Fruit fly (Drosophila melanogaster): ENCODE results near the gene Or85e.

The Or85e gene

DNA sequence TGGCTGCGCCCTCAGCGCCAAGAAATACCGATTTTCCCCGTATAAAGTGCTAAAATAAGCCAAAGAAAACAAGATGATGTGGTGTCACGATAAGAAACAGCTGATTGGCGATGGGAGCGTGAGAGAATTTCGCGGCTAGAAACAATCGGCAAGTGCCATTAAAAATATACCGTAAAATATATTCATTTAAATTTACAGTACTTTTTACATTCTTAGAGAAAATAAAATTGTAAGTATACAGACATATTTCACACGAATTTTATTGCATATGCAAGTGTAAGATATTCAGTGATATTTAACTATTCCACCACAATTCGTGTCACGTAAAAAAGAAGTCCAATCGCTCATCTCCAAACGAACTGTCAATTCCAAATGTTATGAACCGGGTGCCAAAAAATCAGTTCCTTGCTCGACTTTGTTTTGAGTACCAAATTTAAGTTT, 40.9 kb upstream of the Or85e start, which contains the start of the genes Unc50, CG11755 and CG8043 (continued):
- TF ChIP-seq hb (GFP tag; IDR thresholded peaks at IDR 0.05; ENCODE audit: partially characterized antibody) (peak; percentile 99), Rfx (GFP tag; IDR thresholded peaks at IDR 0.05) (peak; percentile 87), sr (GFP tag; IDR thresholded peaks at IDR 0.05) (no peak), CG3838 (GFP tag; optimal IDR thresholded peaks at IDR 0.05) (peak; percentile 44), unpg (GFP tag; optimal IDR thresholded peaks at IDR 0.05) (peak; percentile 74), bowl (GFP tag; IDR thresholded peaks at IDR 0.05) (no peak), luna (GFP tag; optimal IDR thresholded peaks at IDR 0.05) (peak; percentile 48), Lhr (GFP tag; optimal IDR thresholded peaks at IDR 0.05) (peak; percentile 58), CG4617 (GFP tag; optimal IDR thresholded peaks at IDR 0.05; ENCODE audit: borderline replicate concordance) (peak; percentile 68), so (GFP tag; IDR thresholded peaks at IDR 0.05) (peak; percentile 55; the same call in 1 of the 3 replicates), repo (GFP tag; optimal IDR thresholded peaks at IDR 0.05) (peak; percentile 34), CG7987 (GFP tag; optimal IDR thresholded peaks at IDR 0.05) (peak; percentile 39), sna (GFP tag; IDR thresholded peaks at IDR 0.05; ENCODE audit: partially characterized antibody) (peak; percentile 99), CG31388 (GFP tag; optimal IDR thresholded peaks at IDR 0.05) (peak; percentile 30), CG15696 (tag; optimal IDR thresholded peaks at IDR 0.05) (peak; percentile 83), CG11696 (GFP tag; IDR thresholded peaks at IDR 0.05) (no peak), CG12769 (tag; optimal IDR thresholded peaks at IDR 0.05) (no peak), Poxn (GFP tag; IDR thresholded peaks at IDR 0.05) (no peak), CG10979 (tag; optimal IDR thresholded peaks at IDR 0.05) (peak; percentile 75), CG10147 (GFP tag; optimal IDR thresholded peaks at IDR 0.05) (peak; percentile 81), CG7839 (tag; optimal IDR thresholded peaks at IDR 0.05) (peak; percentile 80), Hr3 (GFP tag; optimal IDR thresholded peaks at IDR 0.05) (peak; percentile 78), exex (tag; optimal IDR thresholded peaks at IDR 0.05) (no peak), psq (GFP tag; optimal IDR thresholded peaks at IDR 0.05) (no peak), Dip2 (GFP tag; IDR thresholded peaks at IDR 0.05) (no peak), Oli (tag; optimal IDR thresholded peaks at IDR 0.05) (peak; percentile 64), PHDP (tag; optimal IDR thresholded peaks at IDR 0.05) (no peak), Doc3 (GFP tag; IDR thresholded peaks at IDR 0.05; ENCODE audit: partially characterized antibody) (peak; percentile 100), ranshi (GFP tag; IDR thresholded peaks at IDR 0.05) (peak; percentile 62; the same call in 1 of the 2 replicates), yki (optimal IDR thresholded peaks at IDR 0.05) (no peak), CG6654 (GFP tag; optimal IDR thresholded peaks at IDR 0.05) (peak; percentile 10), CG9437 (GFP tag; optimal IDR thresholded peaks at IDR 0.05) (peak; percentile 72), Ada2b (GFP tag; IDR thresholded peaks at IDR 0.05) (peak; percentile 36; the same call in 1 of the 2 replicates), jing (GFP tag; optimal IDR thresholded peaks at IDR 0.05) (no peak), gsb (GFP tag; IDR thresholded peaks at IDR 0.05) (no peak), Usf (GFP tag; optimal IDR thresholded peaks at IDR 0.05) (peak; percentile 59), btn (GFP tag; optimal IDR thresholded peaks at IDR 0.05) (no peak), CoRest (tag; optimal IDR thresholded peaks at IDR 0.05) (peak; percentile 89), HLH54F (GFP tag; optimal IDR thresholded peaks at IDR 0.05) (peak; percentile 69), Hand (GFP tag; optimal IDR thresholded peaks at IDR 0.05) (no peak), ato (GFP tag; IDR thresholded peaks at IDR 0.05; ENCODE audit: partially characterized antibody) (peak; percentile 74; the same call in 1 of the 2 replicates), Sox102F (GFP tag; optimal IDR thresholded peaks at IDR 0.05) (peak; percentile 67), ash1 (GFP tag; optimal IDR thresholded peaks at IDR 0.05) (no peak), CG34376 (GFP tag; optimal IDR thresholded peaks at IDR 0.05) (peak; percentile 79), Oaz (GFP tag; IDR thresholded peaks at IDR 0.05) (peak; percentile 67; the same call in 1 of the 2 replicates), ase (GFP tag; IDR thresholded peaks at IDR 0.05) (no peak), CG6689 (GFP tag; IDR thresholded peaks at IDR 0.05) (peak; percentile 74), mam (GFP tag; optimal IDR thresholded peaks at IDR 0.05) (peak; percentile 73), unc-4 (GFP tag; IDR thresholded peaks at IDR 0.05; ENCODE audit: partially characterized antibody) (peak; percentile 98), E2f1 (GFP tag; IDR thresholded peaks at IDR 0.05) (peak; percentile 55; the same call in 1 of the 2 replicates), peb (GFP tag; IDR thresholded peaks at IDR 0.05) (peak; percentile 50)

Data from whole organism, embryonic.